Worm (Caenorhabditis elegans): ENCODE data around the gene sdz-38.

DNA sequence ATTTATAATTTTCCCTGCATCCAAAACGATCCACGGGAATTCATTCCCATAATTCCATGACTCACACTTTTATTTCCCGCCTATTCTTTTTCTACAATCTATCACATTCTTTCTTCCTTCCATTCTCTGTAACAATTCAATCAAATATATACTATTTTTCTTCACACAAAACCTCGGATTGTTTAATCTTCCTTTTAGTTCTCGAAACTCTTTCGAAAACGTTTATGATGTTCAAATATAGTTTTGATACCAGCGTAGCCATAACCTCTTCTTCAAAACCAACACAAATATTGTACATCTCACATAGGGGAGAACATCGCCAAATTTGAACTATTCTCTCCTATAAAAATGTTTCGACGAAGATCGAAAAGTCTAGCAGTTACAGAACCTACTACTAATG is 9.2 kb upstream of the sdz-38 start, which contains the start of gene lec-3:
- no peak for TF ChIP-seq klf-2 (GFP tag; conservative IDR thresholded peaks at IDR 0.05)
- no peak for TF ChIP-seq tab-1 (GFP tag; IDR thresholded peaks at IDR 0.05)
- TF ChIP-seq flt-1 (GFP tag; IDR thresholded peaks at IDR 0.05) = no peak
- TF ChIP-seq cog-1 (tag; optimal IDR thresholded peaks at IDR 0.05) = no peak
- no peak for TF ChIP-seq ref-1 (GFP tag; conservative IDR thresholded peaks at IDR 0.05)
- TF ChIP-seq med-1 (GFP tag; optimal IDR thresholded peaks at IDR 0.05; ENCODE audit: insufficient read depth) = no peak
- TF ChIP-seq ztf-23 (GFP tag; IDR thresholded peaks at IDR 0.05) = no peak
- no peak for TF ChIP-seq T22C8.4 (GFP tag; IDR thresholded peaks at IDR 0.05)
